Worm (Caenorhabditis elegans): Measurements from ENCODE around the gene snr-6.

Gene snr-6

ce11 chrIII:12429579-12430084 is at the start of gene snr-6:
Gene snr-6, minus strand, starts transcription at chrIII:12429629.
- TF ChIP-seq aly-1 (tag; optimal IDR thresholded peaks at IDR 0.05) (no peak), hmbx-1 (tag; optimal IDR thresholded peaks at IDR 0.05) (no peak), pes-1 (GFP tag; IDR thresholded peaks at IDR 0.05) (no peak), tbx-11 (GFP tag; IDR thresholded peaks at IDR 0.05) (no peak), F13C5.2 (tag; optimal IDR thresholded peaks at IDR 0.05) (peak; percentile 77), flt-1 (GFP tag; IDR thresholded peaks at IDR 0.05) (no peak), hnd-1 (tag; optimal IDR thresholded peaks at IDR 0.05) (no peak), B0310.2 (tag; optimal IDR thresholded peaks at IDR 0.05) (no peak), ceh-13 (GFP tag; optimal IDR thresholded peaks at IDR 0.05) (no peak)

DNA sequence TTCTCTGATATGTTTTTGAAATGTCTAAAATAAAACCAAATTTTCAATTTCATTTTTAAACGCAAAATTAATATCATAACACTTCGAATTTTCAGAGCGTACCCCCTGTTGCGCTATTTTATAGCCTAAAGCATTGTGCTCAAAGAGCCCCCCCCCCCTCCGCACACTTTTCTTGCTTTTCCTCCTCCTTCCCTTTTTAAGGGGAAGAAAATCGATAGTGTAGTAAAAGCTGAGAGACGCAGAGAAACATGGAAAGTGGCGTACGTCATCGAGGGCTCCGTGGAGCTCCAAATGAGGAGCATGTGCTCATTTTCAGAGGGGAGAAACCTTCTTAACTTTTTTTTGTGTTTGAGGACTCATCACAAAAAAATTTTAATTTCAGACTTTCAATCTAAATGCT is 43.1 kb upstream of the snr-6 start, which contains the start of gene cccp-1:
cccp-1 (plus strand) TSS at position 377 of the 400 bp plus-strand sequence.
- TF ChIP-seq ceh-36 (tag; optimal IDR thresholded peaks at IDR 0.05) (no peak), pes-1 (GFP tag; IDR thresholded peaks at IDR 0.05) (no peak), hmg-4 (GFP tag; optimal IDR thresholded peaks at IDR 0.05) (no peak), tbx-37 (GFP tag; conservative IDR thresholded peaks at IDR 0.05) (no peak), sea-1 (GFP tag; conservative IDR thresholded peaks at IDR 0.05) (no peak), ama-1 (optimal IDR thresholded peaks at IDR 0.05) (no peak), aly-1 (tag; optimal IDR thresholded peaks at IDR 0.05) (no peak), tra-4 (tag; optimal IDR thresholded peaks at IDR 0.05) (no peak), B0310.2 (tag; optimal IDR thresholded peaks at IDR 0.05) (no peak), ceh-13 (GFP tag; optimal IDR thresholded peaks at IDR 0.05) (no peak), tbx-11 (GFP tag; IDR thresholded peaks at IDR 0.05) (no peak), F13C5.2 (tag; optimal IDR thresholded peaks at IDR 0.05) (no peak)

- TF ChIP-seq tbx-11 (GFP tag; IDR thresholded peaks at IDR 0.05): no peak
- TF ChIP-seq ceh-13 (GFP tag; optimal IDR thresholded peaks at IDR 0.05): no peak
- TF ChIP-seq B0310.2 (tag; optimal IDR thresholded peaks at IDR 0.05): no peak
- TF ChIP-seq hmg-4 (GFP tag; optimal IDR thresholded peaks at IDR 0.05): no peak
- TF ChIP-seq ceh-36 (tag; optimal IDR thresholded peaks at IDR 0.05): no peak
- TF ChIP-seq scrt-1 (GFP tag; IDR thresholded peaks at IDR 0.05): no peak
- TF ChIP-seq aly-1 (tag; optimal IDR thresholded peaks at IDR 0.05): peak; percentile 15
Measured at ce11 chrIII:12470589-12470988, 41.2 kb upstream of the snr-6 start.

DNA sequence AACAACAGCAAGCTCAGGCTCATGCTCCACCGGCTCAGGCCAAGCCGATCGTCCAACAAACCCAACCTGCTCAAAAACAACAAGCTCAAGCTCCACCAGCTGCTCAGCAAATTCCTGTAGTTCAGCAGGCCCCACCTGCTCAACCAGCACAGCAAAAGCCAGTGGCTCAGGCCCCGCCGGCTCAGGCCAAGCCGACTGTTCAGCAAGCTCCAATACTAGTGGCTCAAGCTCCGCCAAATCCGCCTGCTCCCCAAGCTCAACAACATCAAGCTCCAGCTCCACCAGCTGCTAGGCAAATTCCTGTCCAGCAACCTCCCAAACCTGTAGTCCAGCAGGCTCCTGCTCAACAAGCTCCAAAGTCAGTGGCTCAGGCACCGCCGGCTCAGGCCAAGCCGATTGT is 40.4 kb upstream of the snr-6 start:
- TF ChIP-seq ama-1 (optimal IDR thresholded peaks at IDR 0.05) (no peak), tbx-11 (GFP tag; IDR thresholded peaks at IDR 0.05) (no peak), hmg-4 (GFP tag; optimal IDR thresholded peaks at IDR 0.05) (no peak), sea-1 (GFP tag; conservative IDR thresholded peaks at IDR 0.05) (no peak), pes-1 (GFP tag; IDR thresholded peaks at IDR 0.05) (no peak), scrt-1 (GFP tag; IDR thresholded peaks at IDR 0.05) (no peak), flt-1 (GFP tag; IDR thresholded peaks at IDR 0.05) (no peak), ceh-13 (GFP tag; optimal IDR thresholded peaks at IDR 0.05) (no peak)

ce11 chrIII:12468869-12469268 is 39.4 kb upstream of the snr-6 start, which contains the start of gene Y49E10.29:
Gene Y49E10.29, plus strand, starts transcription at chrIII:12469169.
- TF ChIP-seq ceh-13 (GFP tag; optimal IDR thresholded peaks at IDR 0.05) (no peak), tbx-11 (GFP tag; IDR thresholded peaks at IDR 0.05) (no peak), hnd-1 (tag; optimal IDR thresholded peaks at IDR 0.05) (no peak), pes-1 (GFP tag; IDR thresholded peaks at IDR 0.05) (no peak), tra-4 (tag; optimal IDR thresholded peaks at IDR 0.05) (no peak), hmg-4 (GFP tag; optimal IDR thresholded peaks at IDR 0.05) (no peak), scrt-1 (GFP tag; IDR thresholded peaks at IDR 0.05) (no peak), B0310.2 (tag; optimal IDR thresholded peaks at IDR 0.05) (no peak), ets-7 (tag; optimal IDR thresholded peaks at IDR 0.05) (no peak), hmbx-1 (tag; optimal IDR thresholded peaks at IDR 0.05) (no peak), F13C5.2 (tag; optimal IDR thresholded peaks at IDR 0.05) (no peak), aly-1 (tag; optimal IDR thresholded peaks at IDR 0.05) (no peak), ama-1 (optimal IDR thresholded peaks at IDR 0.05) (no peak), tbx-37 (GFP tag; conservative IDR thresholded peaks at IDR 0.05) (no peak), flt-1 (GFP tag; IDR thresholded peaks at IDR 0.05) (no peak), sea-1 (GFP tag; conservative IDR thresholded peaks at IDR 0.05) (no peak), ceh-36 (tag; optimal IDR thresholded peaks at IDR 0.05) (no peak)

DNA sequence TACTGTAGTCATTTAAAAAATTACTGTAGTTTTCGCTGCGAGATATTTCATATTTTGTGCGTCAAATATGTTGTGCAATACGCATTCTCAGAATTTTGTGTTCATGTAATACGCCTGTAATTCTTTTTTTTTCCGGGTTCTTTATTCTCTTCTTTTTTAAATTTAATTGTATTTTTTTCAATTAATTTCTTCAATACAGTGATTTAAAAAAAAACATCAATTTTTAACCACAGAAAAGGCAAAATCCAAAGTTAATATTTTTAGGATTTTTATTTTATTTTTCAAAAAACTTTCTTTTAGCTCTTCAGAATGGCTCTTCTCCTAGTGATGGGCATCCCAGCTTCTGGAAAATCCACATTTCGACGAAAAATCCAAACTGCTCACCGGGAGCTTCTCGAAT is 36.9 kb upstream of the snr-6 start, which contains the start of gene pstk-1:
pstk-1 (plus strand) TSS at position 301 of the 400 bp plus-strand sequence.
- TF ChIP-seq pes-1 (GFP tag; IDR thresholded peaks at IDR 0.05): no peak
- TF ChIP-seq hmg-4 (GFP tag; optimal IDR thresholded peaks at IDR 0.05): no peak
- no peak for TF ChIP-seq ets-7 (tag; optimal IDR thresholded peaks at IDR 0.05)
- TF ChIP-seq hmbx-1 (tag; optimal IDR thresholded peaks at IDR 0.05): no peak

DNA sequence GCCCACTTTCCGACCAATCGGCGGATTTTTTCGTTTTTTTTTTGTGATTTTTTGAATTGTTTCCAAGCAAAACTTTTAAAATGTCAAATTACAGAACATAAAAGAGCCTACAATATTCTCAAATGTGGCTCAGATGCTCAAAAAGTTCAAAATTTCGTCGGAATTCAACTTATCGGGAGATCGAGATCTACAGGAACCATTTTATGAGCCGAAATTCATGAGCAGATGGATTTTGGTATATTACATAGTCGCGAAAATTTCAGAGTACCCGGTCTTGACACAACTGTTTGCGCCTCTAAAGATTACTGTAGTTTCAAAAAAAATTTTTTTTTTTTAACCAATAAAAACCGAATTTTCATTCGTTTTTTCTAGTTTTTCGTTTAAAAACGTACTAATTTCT is 29.5 kb upstream of the snr-6 start:
- TF ChIP-seq pes-1 (GFP tag; IDR thresholded peaks at IDR 0.05) (no peak), hmbx-1 (tag; optimal IDR thresholded peaks at IDR 0.05) (no peak)

- no peak for TF ChIP-seq scrt-1 (GFP tag; IDR thresholded peaks at IDR 0.05)
- TF ChIP-seq flt-1 (GFP tag; IDR thresholded peaks at IDR 0.05): no peak
- no peak for TF ChIP-seq F13C5.2 (tag; optimal IDR thresholded peaks at IDR 0.05)
- TF ChIP-seq hmg-4 (GFP tag; optimal IDR thresholded peaks at IDR 0.05): no peak
- no peak for TF ChIP-seq ama-1 (optimal IDR thresholded peaks at IDR 0.05)
- TF ChIP-seq tbx-37 (GFP tag; conservative IDR thresholded peaks at IDR 0.05): no peak
- no peak for TF ChIP-seq B0310.2 (tag; optimal IDR thresholded peaks at IDR 0.05)
- no peak for TF ChIP-seq ceh-36 (tag; optimal IDR thresholded peaks at IDR 0.05)
- TF ChIP-seq tra-4 (tag; optimal IDR thresholded peaks at IDR 0.05): no peak
- no peak for TF ChIP-seq aly-1 (tag; optimal IDR thresholded peaks at IDR 0.05)
- TF ChIP-seq tbx-11 (GFP tag; IDR thresholded peaks at IDR 0.05): no peak
- no peak for TF ChIP-seq hnd-1 (tag; optimal IDR thresholded peaks at IDR 0.05)
- TF ChIP-seq ets-7 (tag; optimal IDR thresholded peaks at IDR 0.05): no peak
- TF ChIP-seq sea-1 (GFP tag; conservative IDR thresholded peaks at IDR 0.05): no peak
- no peak for TF ChIP-seq ceh-13 (GFP tag; optimal IDR thresholded peaks at IDR 0.05)
- TF ChIP-seq hmbx-1 (tag; optimal IDR thresholded peaks at IDR 0.05): no peak
- no peak for TF ChIP-seq pes-1 (GFP tag; IDR thresholded peaks at IDR 0.05)
Measured at ce11 chrIII:12456801-12457647, 27.6 kb upstream of the snr-6 start, which contains the start of the genes scav-3 and Y49E10.21. Gene scav-3, minus strand, starts transcription at chrIII:12456850. Gene Y49E10.21, plus strand, starts transcription at chrIII:12457597.

All from whole organism, early embryonic.